Worm (Caenorhabditis elegans): ENCODE results near the gene nstp-5.

DNA sequence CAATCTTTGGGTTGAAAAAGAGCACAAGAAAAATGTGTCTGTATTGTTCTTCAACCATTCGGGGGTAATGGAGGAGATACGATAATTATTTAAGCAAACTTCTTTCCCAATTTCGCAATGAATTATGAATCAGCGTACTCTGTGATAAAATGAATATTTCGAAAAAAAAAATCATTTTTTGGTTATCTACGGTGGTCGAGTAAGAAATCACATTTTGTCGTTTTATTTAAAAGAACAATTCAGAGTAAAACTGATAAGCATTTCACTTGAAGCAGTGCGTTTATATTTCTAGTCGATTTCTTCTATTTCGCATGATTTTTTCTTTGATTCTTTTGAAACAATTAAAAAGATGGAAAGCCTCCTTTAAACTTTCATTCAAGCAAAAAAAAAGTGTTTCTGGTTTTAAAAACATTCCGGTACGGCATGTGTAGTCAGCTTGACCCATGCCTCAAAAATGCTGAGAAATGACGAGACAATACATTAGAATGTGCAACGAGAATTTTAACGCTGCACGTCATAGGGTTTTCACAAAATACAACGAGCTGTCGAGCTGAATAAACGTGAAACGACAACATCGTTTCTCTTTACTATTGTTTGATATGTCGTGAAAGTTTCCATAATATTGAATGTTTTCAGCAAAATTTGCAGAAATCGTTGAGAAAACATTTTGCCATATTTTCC is 47.2 kb downstream of the nstp-5 start, which contains the start of gene K08D8.2:
- TF ChIP-seq dao-5 (tag; optimal IDR thresholded peaks at IDR 0.05), result no peak
- TF ChIP-seq him-1 (tag; optimal IDR thresholded peaks at IDR 0.05), result no peak
